Worm (Caenorhabditis elegans) whole organism, L4/young adult: ENCODE measurements around the gene msp-58.

Experiments
- dao-5 ChIP-seq: sonication (generic microtip); optimal IDR thresholded peaks from 2 replicates; lab custom pipeline; 2016; ENCODE audit warnings: missing genotype, missing genetic modification characterization, moderate library complexity, missing compliant biosample characterization
- him-1 ChIP-seq: sonication (generic microtip); optimal IDR thresholded peaks from 2 replicates; lab custom pipeline; 2016; ENCODE audit warnings: missing genotype, missing genetic modification reagents, missing genetic modification characterization, missing compliant biosample characterization

DNA sequence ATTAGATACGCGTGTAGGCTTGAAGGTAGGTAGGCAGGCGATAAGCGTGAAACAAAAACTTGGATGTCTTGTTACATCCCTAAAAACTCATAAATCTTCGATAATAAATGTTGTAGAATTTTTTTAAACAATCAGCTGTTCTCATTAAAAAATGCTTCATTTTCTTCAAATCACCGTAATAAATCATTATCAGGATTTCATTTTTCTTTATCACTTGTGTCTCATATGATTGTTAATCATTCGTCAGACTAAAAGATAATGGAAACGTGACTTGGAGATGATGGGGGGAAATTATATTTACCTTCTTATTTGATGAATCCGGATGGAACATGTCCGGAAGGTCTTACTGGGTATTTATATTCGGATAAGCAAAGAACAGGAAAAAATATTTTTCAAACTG is 25.1 kb downstream of the msp-58 start:
- TF ChIP-seq dao-5 (no peak), him-1 (tag; lab: Kevin White, UChicago) (no peak)
